Worm (Caenorhabditis elegans) whole organism, L1 larva: ENCODE data around the gene Y48C3A.5.

ENCODE experiments used
- C34B4.2 ChIP-seq: sonication (generic microtip); optimal IDR thresholded peaks from 2 replicates; lab custom pipeline; 2017; ENCODE audit warnings: mild to moderate bottlenecking, missing genetic modification characterization, missing compliant biosample characterization
- efl-1 ChIP-seq, 4 experiments: fragments of 150-350 bp; optimal IDR thresholded peaks in 3 of 4; peaks in 1 of 4; 1 replicate in 1 of 4; 2 replicates in 3 of 4; lab custom pipeline; 2014; ENCODE audit warnings: missing biosample characterization in 2 of 4, missing genetic modification characterization in 2 of 4, missing genetic modification reagents in 2 of 4
- elt-2 ChIP-seq: sonication (generic microtip); optimal IDR thresholded peaks from 2 replicates; lab custom pipeline; 2016; ENCODE audit warnings: missing genetic modification characterization, mild to moderate bottlenecking, inconsistent platforms, missing compliant biosample characterization, missing genetic modification reagents
- ets-5 ChIP-seq: fragments of 200-800 bp; sonication (Bioruptor generic); IDR thresholded peaks from 2 replicates; pipeline ENCODE4 v1.3.6; 2022; ENCODE audit warnings: missing genetic modification characterization, missing compliant biosample characterization
- fos-1 ChIP-seq: fragments of 150-350 bp; optimal IDR thresholded peaks from 2 replicates; lab custom pipeline; 2014; ENCODE audit warnings: missing biosample characterization, missing genetic modification characterization
- lin-39 ChIP-seq: fragments of 150-350 bp; optimal IDR thresholded peaks from 2 replicates; lab custom pipeline; 2014; ENCODE audit warnings: missing biosample characterization, missing genetic modification reagents, missing genetic modification characterization
- mdl-1 ChIP-seq, 2 experiments: fragments of 150-350 bp; optimal IDR thresholded peaks; 2 replicates each; lab custom pipeline; 2014 to 2017; ENCODE audit warnings: missing biosample characterization in 2 of 2, missing genetic modification characterization in 2 of 2, inconsistent platforms in 1 of 2
- nhr-12 ChIP-seq: sonication (generic microtip); optimal IDR thresholded peaks from 2 replicates; lab custom pipeline; 2017; ENCODE audit warnings: missing biosample characterization, missing genetic modification characterization
- nhr-28 ChIP-seq: fragments of 150-350 bp; optimal IDR thresholded peaks from 2 replicates; lab custom pipeline; 2014; ENCODE audit warnings: missing biosample characterization, missing genetic modification characterization
- snpc-4 ChIP-seq: fragments of 150-350 bp; optimal IDR thresholded peaks from 2 replicates; lab custom pipeline; 2014; ENCODE audit warnings: missing biosample characterization, missing genetic modification characterization
- tlp-1 ChIP-seq: fragments of 150-350 bp; optimal IDR thresholded peaks from 2 replicates; lab custom pipeline; 2014; ENCODE audit warnings: missing biosample characterization, missing genetic modification characterization
- unc-98 ChIP-seq: fragments of 200-800 bp; sonication (Bioruptor generic); IDR thresholded peaks from 2 replicates; pipeline ENCODE4 v1.3.6; 2022; ENCODE audit warnings: missing genetic modification characterization, missing compliant biosample characterization
- zag-1 ChIP-seq: fragments of 150-350 bp; optimal IDR thresholded peaks from 2 replicates; lab custom pipeline; 2014; ENCODE audit warnings: missing biosample characterization, missing genetic modification characterization
- ztf-11 ChIP-seq, 2 experiments: sonication (generic microtip); optimal IDR thresholded peaks; 2 replicates each; lab custom pipeline; 2016 to 2017; ENCODE audit warnings: missing genetic modification characterization in 2 of 2, missing biosample characterization in 1 of 2, missing compliant biosample characterization in 1 of 2

DNA sequence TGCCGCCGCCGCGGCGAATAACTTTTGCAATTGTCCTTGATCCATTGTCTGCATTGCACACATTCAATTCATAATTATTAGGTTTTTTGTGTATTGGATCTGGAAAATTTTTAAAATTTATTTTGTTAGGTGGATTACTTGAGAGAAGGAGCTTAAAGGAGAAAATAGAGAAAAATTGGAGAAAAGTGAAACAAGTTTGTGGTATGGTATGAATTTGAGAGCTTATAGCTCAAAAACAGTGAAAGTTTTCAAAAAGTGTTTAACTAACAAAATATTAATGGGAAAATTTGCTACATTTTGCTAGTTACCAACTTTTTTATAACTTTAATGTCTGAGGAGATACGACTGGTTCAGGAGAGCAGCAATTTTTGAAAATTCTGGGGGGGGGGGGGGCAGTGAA, 14.9 kb downstream of the Y48C3A.5 start, which contains the start of gene ztf-22:
- TF ChIP-seq ztf-11 (tag; optimal IDR thresholded peaks at IDR 0.05; lab: Kevin White, UChicago) (no peak), elt-2 (tag; lab: Kevin White, UChicago) (no peak), C34B4.2 (no peak), lin-39 (no peak), zag-1 (tag; lab: Kevin White, UChicago) (no peak), ets-5 (GFP tag; lab: Robert Waterston, UW) (no peak), efl-1 (optimal IDR thresholded peaks at IDR 0.05; lab: Kevin White, UChicago) (no peak), efl-1 (GFP tag; optimal IDR thresholded peaks at IDR 0.05 in 1 of 2; lab: Kevin White, UChicago) (no peak), fos-1 (tag; lab: Kevin White, UChicago) (no peak), nhr-28 (no peak), nhr-12 (no peak), mdl-1 (tag; optimal IDR thresholded peaks at IDR 0.05; lab: Kevin White, UChicago) (no peak), snpc-4 (tag; lab: Kevin White, UChicago) (no peak), unc-98 (GFP tag; lab: Robert Waterston, UW) (no peak), tlp-1 (tag; lab: Kevin White, UChicago) (no peak)
